Worm (Caenorhabditis elegans) whole organism, L1 larva: ENCODE data around the gene D1086.11.

Source experiments
- C04F5.9 ChIP-seq: sonication (generic microtip); optimal IDR thresholded peaks from 2 replicates; lab custom pipeline; 2016; ENCODE audit warnings: missing genetic modification characterization, missing compliant biosample characterization
- C16A3.4 ChIP-seq: fragments of 150-350 bp; optimal IDR thresholded peaks from 2 replicates; lab custom pipeline; 2014; ENCODE audit warnings: missing biosample characterization, missing genetic modification characterization
- C34B4.2 ChIP-seq: sonication (generic microtip); optimal IDR thresholded peaks from 2 replicates; lab custom pipeline; 2017; ENCODE audit warnings: mild to moderate bottlenecking, missing genetic modification characterization, missing compliant biosample characterization
- F16B12.6 ChIP-seq: fragments of 150-350 bp; optimal IDR thresholded peaks from 2 replicates; lab custom pipeline; 2014; ENCODE audit warnings: missing biosample characterization, missing genetic modification characterization
- Y116A8C.19 ChIP-seq: sonication (generic microtip); optimal IDR thresholded peaks from 2 replicates; lab custom pipeline; 2016; ENCODE audit warnings: missing compliant biosample characterization, missing genetic modification characterization, borderline replicate concordance
- ama-1 ChIP-seq: fragments of 150-350 bp; optimal IDR thresholded peaks from 2 replicates; lab custom pipeline; 2014
- ceh-63 ChIP-seq: fragments of 200-800 bp; sonication (Bioruptor generic); optimal IDR thresholded peaks from 2 replicates; lab custom pipeline; 2018; ENCODE audit warnings: mild to moderate bottlenecking, missing genetic modification characterization, missing compliant biosample characterization
- ceh-8 ChIP-seq: fragments of 200-800 bp; sonication (Bioruptor generic); optimal IDR thresholded peaks from 2 replicates; lab custom pipeline; 2018; ENCODE audit warnings: mild to moderate bottlenecking, missing genetic modification characterization, moderate library complexity, missing compliant biosample characterization
- ceh-82 ChIP-seq, 3 experiments: fragments of 150-350 bp in 1 of 3; sonication (generic microtip) in 2 of 3; optimal IDR thresholded peaks; 2 replicates each; lab custom pipeline; 2014 to 2017; ENCODE audit warnings: missing biosample characterization in 3 of 3, missing genetic modification characterization in 3 of 3
- dpl-1 ChIP-seq, 3 experiments: fragments of 150-350 bp in 2 of 3; sonication (generic microtip) in 1 of 3; optimal IDR thresholded peaks; 2 replicates each; lab custom pipeline; 2014 to 2017; ENCODE audit warnings: missing biosample characterization in 3 of 3, missing genetic modification characterization in 3 of 3, missing genetic modification reagents in 3 of 3
- efl-1 ChIP-seq, 4 experiments: fragments of 150-350 bp; optimal IDR thresholded peaks in 3 of 4; peaks in 1 of 4; 1 replicate in 1 of 4; 2 replicates in 3 of 4; lab custom pipeline; 2014; ENCODE audit warnings: missing biosample characterization in 2 of 4, missing genetic modification characterization in 2 of 4, missing genetic modification reagents in 2 of 4
- egl-13 ChIP-seq: sonication (generic microtip); optimal IDR thresholded peaks from 2 replicates; lab custom pipeline; 2016; ENCODE audit warnings: missing genotype, missing genetic modification reagents, missing genetic modification characterization, missing compliant biosample characterization
- elt-2 ChIP-seq: sonication (generic microtip); optimal IDR thresholded peaks from 2 replicates; lab custom pipeline; 2016; ENCODE audit warnings: missing genetic modification characterization, mild to moderate bottlenecking, inconsistent platforms, missing compliant biosample characterization, missing genetic modification reagents
- elt-3 ChIP-seq, 6 experiments: fragments of 150-350 bp in 1 of 6; sonication (generic microtip); optimal IDR thresholded peaks; 2 replicates each; lab custom pipeline; 2017 to 2018; ENCODE audit warnings: missing biosample characterization in 6 of 6, missing genetic modification characterization in 6 of 6, inconsistent platforms in 1 of 6
- ets-5 ChIP-seq: fragments of 200-800 bp; sonication (Bioruptor generic); IDR thresholded peaks from 2 replicates; pipeline ENCODE4 v1.3.6; 2022; ENCODE audit warnings: missing genetic modification characterization, missing compliant biosample characterization
- fkh-10 ChIP-seq: sonication (generic microtip); optimal IDR thresholded peaks from 2 replicates; lab custom pipeline; 2017; ENCODE audit warnings: missing biosample characterization, missing genetic modification reagents, missing genetic modification characterization
- fkh-4 ChIP-seq: sonication (generic microtip); optimal IDR thresholded peaks from 2 replicates; lab custom pipeline; 2016; ENCODE audit warnings: missing compliant biosample characterization, missing genetic modification characterization, borderline replicate concordance
- irx-1 ChIP-seq: sonication (generic microtip); optimal IDR thresholded peaks from 2 replicates; lab custom pipeline; 2016; ENCODE audit warnings: missing genetic modification characterization, missing compliant biosample characterization
- jun-1 ChIP-seq: fragments of 150-350 bp; optimal IDR thresholded peaks from 2 replicates; lab custom pipeline; 2014; ENCODE audit warnings: missing biosample characterization, missing genetic modification reagents, missing genetic modification characterization
- lin-13 ChIP-seq: fragments of 150-350 bp; optimal IDR thresholded peaks from 2 replicates; lab custom pipeline; 2014; ENCODE audit warnings: missing biosample characterization, missing genetic modification reagents, missing genetic modification characterization
- lin-14 ChIP-seq: fragments of 200-800 bp; sonication (Bioruptor generic); optimal IDR thresholded peaks from 2 replicates; lab custom pipeline; 2018; ENCODE audit warnings: mild to moderate bottlenecking, missing genetic modification characterization, moderate library complexity, missing compliant biosample characterization
- lin-35 ChIP-seq, 2 experiments: fragments of 150-350 bp; optimal IDR thresholded peaks; 2 replicates each; lab custom pipeline; 2014; ENCODE audit warnings: missing biosample characterization in 2 of 2, missing genetic modification characterization in 2 of 2, missing genetic modification reagents in 2 of 2
- lin-39 ChIP-seq: fragments of 150-350 bp; optimal IDR thresholded peaks from 2 replicates; lab custom pipeline; 2014; ENCODE audit warnings: missing biosample characterization, missing genetic modification reagents, missing genetic modification characterization
- mab-9 ChIP-seq: fragments of 200-800 bp; sonication (Bioruptor generic); IDR thresholded peaks from 2 replicates; pipeline ENCODE4 v1.3.6; 2022; ENCODE audit warnings: missing genetic modification reagents, missing genetic modification characterization, missing compliant biosample characterization
- nhr-11 ChIP-seq: fragments of 150-350 bp; optimal IDR thresholded peaks from 2 replicates; lab custom pipeline; 2014; ENCODE audit warnings: missing biosample characterization, missing genetic modification characterization
- nhr-12 ChIP-seq: sonication (generic microtip); optimal IDR thresholded peaks from 2 replicates; lab custom pipeline; 2017; ENCODE audit warnings: missing biosample characterization, missing genetic modification characterization
- nhr-19 ChIP-seq: fragments of 200-800 bp; sonication (Bioruptor generic); conservative IDR thresholded peaks from 2 replicates; pipeline ENCODE4 v1.3.6; 2022; ENCODE audit warnings: missing genetic modification characterization, missing compliant biosample characterization
- nhr-20 ChIP-seq: sonication (generic microtip); optimal IDR thresholded peaks from 2 replicates; lab custom pipeline; 2016; ENCODE audit warnings: mild to moderate bottlenecking, missing genetic modification characterization, missing compliant biosample characterization
- nhr-47 ChIP-seq: sonication (generic microtip); optimal IDR thresholded peaks from 2 replicates; lab custom pipeline; 2016; ENCODE audit warnings: mild to moderate bottlenecking, missing genetic modification characterization, moderate library complexity, missing compliant biosample characterization
- nhr-71 ChIP-seq: sonication (generic microtip); optimal IDR thresholded peaks from 2 replicates; lab custom pipeline; 2016; ENCODE audit warnings: mild to moderate bottlenecking, missing genetic modification characterization, moderate library complexity, missing compliant biosample characterization
- pag-3 ChIP-seq: sonication (generic microtip); optimal IDR thresholded peaks from 2 replicates; lab custom pipeline; 2017; ENCODE audit warnings: missing genetic modification characterization, mild to moderate bottlenecking, missing compliant biosample characterization, antibody characterized with exemption, borderline replicate concordance; ENCODE audit not compliant: insufficient read depth
- pqm-1 ChIP-seq: sonication (generic microtip); optimal IDR thresholded peaks from 3 replicates; lab custom pipeline; 2017; ENCODE audit warnings: missing biosample characterization, missing genetic modification characterization
- rnt-1 ChIP-seq: sonication (generic microtip); optimal IDR thresholded peaks from 2 replicates; lab custom pipeline; 2016; ENCODE audit warnings: mild to moderate bottlenecking, missing genetic modification characterization, moderate library complexity, missing compliant biosample characterization
- snpc-4 ChIP-seq: fragments of 150-350 bp; optimal IDR thresholded peaks from 2 replicates; lab custom pipeline; 2014; ENCODE audit warnings: missing biosample characterization, missing genetic modification characterization
- snu-23 ChIP-seq: sonication (generic microtip); optimal IDR thresholded peaks from 2 replicates; lab custom pipeline; 2016; ENCODE audit warnings: missing genetic modification characterization, missing compliant biosample characterization
- sup-37 ChIP-seq: fragments of 200-800 bp; sonication (Bioruptor generic); optimal IDR thresholded peaks from 2 replicates; lab custom pipeline; 2018; ENCODE audit warnings: mild to moderate bottlenecking, missing genetic modification characterization, missing compliant biosample characterization
- tlp-1 ChIP-seq: fragments of 150-350 bp; optimal IDR thresholded peaks from 2 replicates; lab custom pipeline; 2014; ENCODE audit warnings: missing biosample characterization, missing genetic modification characterization
- unc-130 ChIP-seq: fragments of 150-350 bp; optimal IDR thresholded peaks from 2 replicates; lab custom pipeline; 2017; ENCODE audit warnings: missing biosample characterization, missing genetic modification characterization, inconsistent platforms
- unc-62 ChIP-seq: fragments of 150-350 bp; optimal IDR thresholded peaks from 2 replicates; lab custom pipeline; 2014; ENCODE audit warnings: missing biosample characterization, missing genetic modification reagents, missing genetic modification characterization
- unc-98 ChIP-seq: fragments of 200-800 bp; sonication (Bioruptor generic); IDR thresholded peaks from 2 replicates; pipeline ENCODE4 v1.3.6; 2022; ENCODE audit warnings: missing genetic modification characterization, missing compliant biosample characterization
- vab-15 ChIP-seq: sonication (generic microtip); optimal IDR thresholded peaks from 2 replicates; lab custom pipeline; 2017; ENCODE audit warnings: missing genotype, mild to moderate bottlenecking, missing genetic modification characterization, missing compliant biosample characterization
- zag-1 ChIP-seq: fragments of 150-350 bp; optimal IDR thresholded peaks from 2 replicates; lab custom pipeline; 2014; ENCODE audit warnings: missing biosample characterization, missing genetic modification characterization
- zip-4 ChIP-seq: fragments of 200-800 bp; sonication (Bioruptor generic); optimal IDR thresholded peaks from 2 replicates; lab custom pipeline; 2018; ENCODE audit warnings: mild to moderate bottlenecking, missing genetic modification characterization, moderate library complexity, missing compliant biosample characterization
- ztf-11 ChIP-seq, 2 experiments: sonication (generic microtip); optimal IDR thresholded peaks; 2 replicates each; lab custom pipeline; 2016 to 2017; ENCODE audit warnings: missing genetic modification characterization in 2 of 2, missing biosample characterization in 1 of 2, missing compliant biosample characterization in 1 of 2

D1086.11 gene

DNA sequence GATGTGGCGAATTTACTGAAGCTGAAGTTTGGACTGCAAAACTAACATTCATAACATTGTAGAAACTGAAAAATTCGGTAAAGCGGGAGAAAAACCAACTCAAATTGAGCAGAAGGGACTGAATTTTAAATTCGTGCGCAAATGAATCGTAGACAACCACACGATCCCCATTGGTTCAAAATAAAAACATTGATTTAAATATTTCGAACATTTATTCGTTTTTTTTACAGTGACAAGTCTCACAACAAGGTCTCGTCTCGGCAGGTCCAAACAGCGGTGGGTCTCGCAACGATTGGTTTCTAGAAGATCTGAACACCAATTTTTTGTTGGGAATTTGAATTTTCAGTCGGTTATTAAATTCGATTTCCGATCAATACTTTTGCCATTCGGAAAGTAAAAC, 11.3 kb downstream of the D1086.11 start, which contains the start of gene D1086.18:
Gene D1086.18 (plus strand): TSS at position 301 of the 400 bp plus-strand sequence.
- no peak for TF ChIP-seq egl-13
- no peak for TF ChIP-seq Y116A8C.19 (tag; lab: Kevin White, UChicago)
- TF ChIP-seq jun-1, result no peak
- no peak for TF ChIP-seq nhr-19 (GFP tag; lab: Robert Waterston, UW)
- TF ChIP-seq lin-39 (tag; lab: Kevin White, UChicago), result no peak
- TF ChIP-seq, all 84 proteins: peak for 0

DNA sequence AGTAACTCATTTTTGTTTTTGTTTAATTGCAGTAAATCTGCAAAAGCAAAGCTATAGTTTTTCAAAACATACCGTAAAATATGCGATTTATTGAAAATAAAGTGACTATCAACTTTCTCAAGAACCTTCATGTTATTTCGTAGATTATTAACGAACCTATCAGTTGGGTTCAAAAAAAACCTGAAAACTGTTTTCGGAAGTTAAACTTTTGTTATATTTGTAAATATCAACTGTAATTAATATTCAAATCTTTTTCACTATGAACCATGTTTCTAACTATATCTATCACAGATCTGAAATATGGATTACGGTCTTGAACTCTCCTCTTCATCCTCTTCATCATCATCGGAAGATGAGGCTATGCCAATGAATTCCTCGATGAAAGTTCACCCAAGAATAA, 13.8 kb downstream of the D1086.11 start, which contains the start of gene D1086.19:
Gene D1086.19 (plus strand): TSS at position 301 of the 400 bp plus-strand sequence.
- TF ChIP-seq snpc-4 (no peak), mab-9 (GFP tag; lab: Robert Waterston, UW) (no peak), lin-35 (GFP tag; optimal IDR thresholded peaks at IDR 0.05; lab: Kevin White, UChicago) (no peak)

DNA sequence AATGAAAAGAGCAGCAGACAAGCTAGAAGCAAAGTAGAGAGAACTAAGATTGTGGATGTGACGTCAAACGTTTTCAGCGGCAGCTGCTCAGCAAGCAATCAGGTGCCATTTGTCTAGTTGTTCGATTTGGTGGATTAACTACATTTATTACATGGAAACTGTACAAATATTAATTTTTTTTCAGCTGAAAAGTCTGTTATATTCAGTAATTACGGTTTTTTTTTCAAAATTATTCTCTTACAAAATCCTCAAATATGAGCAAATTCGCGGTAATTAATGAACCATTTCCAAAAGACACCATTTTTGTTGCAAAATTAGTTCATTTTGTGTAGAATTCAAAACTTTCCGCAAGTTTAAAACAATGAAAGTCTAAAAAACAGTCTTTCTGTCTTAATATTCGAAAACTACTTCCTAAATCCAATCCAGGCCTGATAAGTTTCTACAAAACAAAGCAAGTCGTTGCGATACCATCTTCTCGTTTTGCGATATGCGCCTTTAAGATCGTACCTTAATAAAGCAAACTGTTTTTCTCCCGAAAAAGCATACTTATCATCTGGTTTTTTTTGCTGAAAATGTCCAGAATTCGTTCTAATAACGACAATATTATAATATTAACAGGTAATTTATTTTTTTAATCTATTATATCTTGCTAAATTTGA, 16.2 kb downstream of the D1086.11 start, which contains the start of the genes D1086.5 and him-5:
Gene D1086.5 (minus strand): TSS at position 51 of the 659 bp plus-strand sequence.
Gene him-5 (plus strand): TSS at position 118 of the 659 bp plus-strand sequence.
- TF ChIP-seq zip-4 (GFP tag; lab: Kevin White, UChicago), result no peak
- peak; percentile 17 for TF ChIP-seq rnt-1 (tag; lab: Kevin White, UChicago)
- peak; percentile 8 for TF ChIP-seq unc-130

DNA sequence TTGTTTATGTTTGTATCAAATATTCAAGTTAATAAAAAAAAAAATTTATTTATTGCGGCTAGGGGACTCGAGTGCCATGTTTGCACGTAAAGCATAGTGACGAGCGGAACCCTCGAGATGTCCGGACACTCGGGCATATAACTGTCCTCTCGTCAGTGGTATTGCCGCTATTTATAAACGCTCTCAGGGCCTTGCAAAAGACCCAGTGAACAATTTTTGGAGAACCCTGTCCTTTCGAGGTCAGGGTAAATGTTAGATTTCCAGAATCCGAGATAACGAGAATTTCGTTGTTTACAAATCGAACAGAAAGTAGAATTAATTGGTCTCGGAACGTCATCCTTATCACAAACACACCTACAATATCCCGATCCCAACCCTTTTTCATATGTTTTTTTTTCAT, 18.1 kb downstream of the D1086.11 start, which contains the start of gene D1086.3:
Gene D1086.3 (plus strand): TSS at position 390 of the 400 bp plus-strand sequence.
- TF ChIP-seq pqm-1 (tag; lab: Kevin White, UChicago) (no peak), unc-98 (GFP tag; lab: Robert Waterston, UW) (no peak), nhr-11 (tag; lab: Kevin White, UChicago) (no peak), sup-37 (GFP tag; lab: Kevin White, UChicago) (no peak), ama-1 (lab: Kevin White, UChicago) (peak; percentile 70), tlp-1 (no peak), ztf-11 (tag; optimal IDR thresholded peaks at IDR 0.05; lab: Kevin White, UChicago) (no peak), lin-14 (GFP tag; lab: Kevin White, UChicago) (peak; percentile 4), fkh-10 (GFP tag; lab: Kevin White, UChicago) (no peak), efl-1 (optimal IDR thresholded peaks at IDR 0.05; lab: Kevin White, UChicago) (peak; percentile 17 to 47), efl-1 (GFP tag; optimal IDR thresholded peaks at IDR 0.05 in 1 of 2; lab: Kevin White, UChicago) (peak in 1 of 2 experiments; percentile 92), snu-23 (peak; percentile 48), C34B4.2 (no peak), ets-5 (GFP tag; lab: Robert Waterston, UW) (no peak), nhr-20 (tag; lab: Kevin White, UChicago) (peak; percentile 51), Y116A8C.19 (tag; lab: Kevin White, UChicago) (no peak), F16B12.6 (tag; lab: Kevin White, UChicago) (no peak), ceh-8 (GFP tag; lab: Kevin White, UChicago) (no peak), unc-62 (GFP tag; lab: Kevin White, UChicago) (no peak), vab-15 (no peak), zag-1 (tag; lab: Kevin White, UChicago) (no peak), lin-13 (GFP tag; lab: Kevin White, UChicago) (no peak), nhr-12 (tag; lab: Kevin White, UChicago) (no peak), nhr-47 (peak; percentile 72), elt-2 (tag; lab: Kevin White, UChicago) (peak; percentile 55), nhr-71 (tag; lab: Kevin White, UChicago) (peak; percentile 82), C04F5.9 (tag; lab: Kevin White, UChicago) (no peak), egl-13 (no peak), ceh-63 (no peak), pag-3 (tag; lab: Kevin White, UChicago) (no peak), irx-1 (tag; lab: Kevin White, UChicago) (no peak), elt-3 (tag; optimal IDR thresholded peaks at IDR 0.05; lab: Kevin White, UChicago) (peak in 1 of 6 experiments; percentile 7), fkh-4 (no peak), dpl-1 (GFP tag; optimal IDR thresholded peaks at IDR 0.05; lab: Kevin White, UChicago) (no peak), ceh-82 (tag; optimal IDR thresholded peaks at IDR 0.05; lab: Kevin White, UChicago) (no peak), C16A3.4 (tag; lab: Kevin White, UChicago) (no peak)
